Fruit fly (Drosophila melanogaster): Measurements from ENCODE around the gene Coq6.
A peak's percentile ranks its signal among the peaks of the same experiment; 100 is the strongest.

Coq6 gene

dm6 chr2L:5546518-5547287, 14.7 kb upstream of the Coq6 start, which contains the start of gene Oscillin (continued):
- TF ChIP-seq pfk (GFP tag; optimal IDR thresholded peaks at IDR 0.05): no peak
- TF ChIP-seq wdn (GFP tag; IDR thresholded peaks at IDR 0.05): 0 out of 2 replicates have a peak, but pooled peaks have one; percentile 40
- TF ChIP-seq pita (GFP tag; optimal IDR thresholded peaks at IDR 0.05): no peak
- peak; percentile 93 for TF ChIP-seq bbx (GFP tag; IDR thresholded peaks at IDR 0.05; ENCODE audit: partially characterized antibody)
- peak; percentile 72 for TF ChIP-seq H15 (GFP tag; IDR thresholded peaks at IDR 0.05)
- peak; percentile 56 for TF ChIP-seq CG1024 (GFP tag; IDR thresholded peaks at IDR 0.05)
- TF ChIP-seq sna (GFP tag; IDR thresholded peaks at IDR 0.05; ENCODE audit: partially characterized antibody): peak; percentile 91
- TF ChIP-seq grau (tag; optimal IDR thresholded peaks at IDR 0.05): peak; percentile 86
- TF ChIP-seq CG13296 (GFP tag; optimal IDR thresholded peaks at IDR 0.05): peak; percentile 78
- peak; percentile 85 for TF ChIP-seq Ssrp (tag; optimal IDR thresholded peaks at IDR 0.05)
- peak; percentile 44 for TF ChIP-seq row (GFP tag; IDR thresholded peaks at IDR 0.05)
- TF ChIP-seq CG7556 (GFP tag; optimal IDR thresholded peaks at IDR 0.05): peak; percentile 86
- peak; percentile 31 for TF ChIP-seq CG17802 (tag; optimal IDR thresholded peaks at IDR 0.05)
- TF ChIP-seq B-H2 (GFP tag; optimal IDR thresholded peaks at IDR 0.05): peak; percentile 41
- peak; percentile 100 for TF ChIP-seq Blimp-1 (GFP tag; optimal IDR thresholded peaks at IDR 0.05)
- no peak for TF ChIP-seq Chrac-16 (GFP tag; optimal IDR thresholded peaks at IDR 0.05)
- peak; percentile 87 for TF ChIP-seq Rfx (GFP tag; IDR thresholded peaks at IDR 0.05)
- TF ChIP-seq CG3163 (GFP tag; optimal IDR thresholded peaks at IDR 0.05): no peak
- peak; percentile 96 for TF ChIP-seq D19A (tag; optimal IDR thresholded peaks at IDR 0.05)
- peak; percentile 89 for TF ChIP-seq phol (tag; optimal IDR thresholded peaks at IDR 0.05)
- TF ChIP-seq oc (tag; optimal IDR thresholded peaks at IDR 0.05): peak; percentile 87
- peak; percentile 28; the same call in 1 of the 2 replicates for TF ChIP-seq Poxn (GFP tag; IDR thresholded peaks at IDR 0.05)
- TF ChIP-seq danr (GFP tag; IDR thresholded peaks at IDR 0.05): 0 out of 2 replicates have a peak, but pooled peaks have one; percentile 7
- peak; percentile 88 for TF ChIP-seq Sox100B (GFP tag; optimal IDR thresholded peaks at IDR 0.05)
- TF ChIP-seq NC2β (GFP tag; optimal IDR thresholded peaks at IDR 0.05): no peak
- no peak for TF ChIP-seq BEAF-32 (GFP tag; optimal IDR thresholded peaks at IDR 0.05)
- TF ChIP-seq fd96Cb (tag; optimal IDR thresholded peaks at IDR 0.05): peak; percentile 80
- no peak for TF ChIP-seq Side (GFP tag; optimal IDR thresholded peaks at IDR 0.05)
- peak; percentile 24; the same call in 1 of the 2 replicates for TF ChIP-seq CG10959 (GFP tag; IDR thresholded peaks at IDR 0.05)
- TF ChIP-seq CG8281 (tag; optimal IDR thresholded peaks at IDR 0.05): peak; percentile 49
- peak; percentile 88 for TF ChIP-seq psq (GFP tag; optimal IDR thresholded peaks at IDR 0.05)
- peak; percentile 73 for TF ChIP-seq kay (GFP tag; optimal IDR thresholded peaks at IDR 0.05)
- TF ChIP-seq CG14965 (GFP tag; optimal IDR thresholded peaks at IDR 0.05; ENCODE audit: borderline replicate concordance): no peak
- no peak for TF ChIP-seq CrebB (tag; optimal IDR thresholded peaks at IDR 0.05)
- TF ChIP-seq Usf (GFP tag; optimal IDR thresholded peaks at IDR 0.05): no peak
- TF ChIP-seq CTCF (GFP tag; optimal IDR thresholded peaks at IDR 0.05): peak; percentile 12
- no peak for TF ChIP-seq TFAM (GFP tag; optimal IDR thresholded peaks at IDR 0.05)
- TF ChIP-seq ato (GFP tag; IDR thresholded peaks at IDR 0.05; ENCODE audit: partially characterized antibody): peak; percentile 81; the same call in 1 of the 2 replicates
- TF ChIP-seq Drgx (GFP tag; IDR thresholded peaks at IDR 0.05): peak; percentile 77
- TF ChIP-seq insv (GFP tag; optimal IDR thresholded peaks at IDR 0.05): peak in 1 of 2 experiments; percentile 35
- TF ChIP-seq salm (tag; optimal IDR thresholded peaks at IDR 0.05): peak; percentile 56
- no peak for TF ChIP-seq Dip2 (GFP tag; IDR thresholded peaks at IDR 0.05)
- no peak for TF ChIP-seq Hr39 (optimal IDR thresholded peaks at IDR 0.05)
- TF ChIP-seq CG6765 (GFP tag; optimal IDR thresholded peaks at IDR 0.05): peak; percentile 62
- TF ChIP-seq CG5245 (GFP tag; optimal IDR thresholded peaks at IDR 0.05): peak; percentile 67
- peak; percentile 88 for TF ChIP-seq Ptx1 (GFP tag; IDR thresholded peaks at IDR 0.05)
- TF ChIP-seq vvl (GFP tag; IDR thresholded peaks at IDR 0.05): peak; percentile 94
- peak; percentile 32; the same call in 1 of the 2 replicates for TF ChIP-seq inv (GFP tag; IDR thresholded peaks at IDR 0.05; ENCODE audit: partially characterized antibody)
- peak; percentile 64 for TF ChIP-seq abd-A (tag; optimal IDR thresholded peaks at IDR 0.05)

Measured in whole organism, embryonic.